Worm (Caenorhabditis elegans) whole organism, mixed stage, embryonic: ENCODE data around the gene F45E1.2.

Experiments
- bed-3 ChIP-seq: fragments of 200-800 bp; sonication (Bioruptor generic); optimal IDR thresholded peaks from 3 replicates; lab custom pipeline; 2018; ENCODE audit warnings: mild to moderate bottlenecking, missing genetic modification characterization, moderate library complexity, missing compliant biosample characterization
- blmp-1 ChIP-seq: fragments of 150-350 bp; optimal IDR thresholded peaks from 2 replicates; lab custom pipeline; 2014; ENCODE audit warnings: missing biosample characterization, missing genetic modification characterization
- ceh-39 ChIP-seq: fragments of 150-350 bp; optimal IDR thresholded peaks from 2 replicates; lab custom pipeline; 2014; ENCODE audit warnings: missing biosample characterization, missing genetic modification characterization
- ceh-43 ChIP-seq: fragments of 200-800 bp; sonication (Bioruptor generic); optimal IDR thresholded peaks from 2 replicates; lab custom pipeline; 2018; ENCODE audit warnings: mild to moderate bottlenecking, missing genetic modification characterization, moderate library complexity, missing compliant biosample characterization
- ceh-83 ChIP-seq: fragments of 200-800 bp; sonication (Bioruptor generic); optimal IDR thresholded peaks from 2 replicates; lab custom pipeline; 2018; ENCODE audit warnings: mild to moderate bottlenecking, missing genetic modification characterization, missing compliant biosample characterization
- cnd-1 ChIP-seq: fragments of 200-800 bp; sonication (Bioruptor generic); optimal IDR thresholded peaks from 2 replicates; lab custom pipeline; 2018; ENCODE audit warnings: mild to moderate bottlenecking, missing genetic modification characterization, missing compliant biosample characterization
- drap-1 ChIP-seq: fragments of 200-800 bp; sonication (Bioruptor generic); optimal IDR thresholded peaks from 3 replicates; lab custom pipeline; 2018; ENCODE audit warnings: mild to moderate bottlenecking, missing genetic modification characterization, missing compliant biosample characterization
- elt-1 ChIP-seq: sonication (generic microtip); optimal IDR thresholded peaks from 2 replicates; lab custom pipeline; 2017; ENCODE audit warnings: missing genetic modification characterization, mild to moderate bottlenecking, missing compliant biosample characterization, antibody characterized with exemption, moderate library complexity, borderline replicate concordance; ENCODE audit not compliant: insufficient read depth
- elt-3 ChIP-seq: fragments of 150-350 bp; optimal IDR thresholded peaks from 2 replicates; lab custom pipeline; 2014; ENCODE audit warnings: missing biosample characterization, missing genetic modification characterization
- flh-1 ChIP-seq: fragments of 200-800 bp; sonication (Bioruptor generic); optimal IDR thresholded peaks from 2 replicates; lab custom pipeline; 2018; ENCODE audit warnings: mild to moderate bottlenecking, missing genetic modification characterization, moderate library complexity, missing compliant biosample characterization
- ham-2 ChIP-seq: fragments of 200-800 bp; sonication (Bioruptor generic); optimal IDR thresholded peaks from 2 replicates; lab custom pipeline; 2018; ENCODE audit warnings: mild to moderate bottlenecking, missing genetic modification characterization, missing compliant biosample characterization
- hlh-1 ChIP-seq: fragments of 150-350 bp; optimal IDR thresholded peaks from 2 replicates; lab custom pipeline; 2014; ENCODE audit warnings: missing biosample characterization, missing genetic modification reagents, missing genetic modification characterization
- lin-13 ChIP-seq: fragments of 150-350 bp; optimal IDR thresholded peaks from 2 replicates; lab custom pipeline; 2014; ENCODE audit warnings: missing biosample characterization, missing genetic modification characterization
- lin-32 ChIP-seq: fragments of 200-800 bp; sonication (Bioruptor generic); optimal IDR thresholded peaks from 2 replicates; lab custom pipeline; 2018; ENCODE audit warnings: mild to moderate bottlenecking, missing genetic modification characterization, missing compliant biosample characterization
- lsy-2 ChIP-seq: fragments of 150-350 bp; optimal IDR thresholded peaks from 2 replicates; lab custom pipeline; 2014; ENCODE audit warnings: missing biosample characterization, missing genetic modification characterization
- mab-5 ChIP-seq: fragments of 150-350 bp; optimal IDR thresholded peaks from 2 replicates; lab custom pipeline; 2014; ENCODE audit warnings: missing biosample characterization, missing genetic modification characterization
- mep-1 ChIP-seq: fragments of 150-350 bp; optimal IDR thresholded peaks from 2 replicates; lab custom pipeline; 2017; ENCODE audit warnings: missing biosample characterization, missing genetic modification reagents, missing genetic modification characterization, inconsistent platforms
- nhr-12 ChIP-seq: fragments of 150-350 bp; optimal IDR thresholded peaks from 2 replicates; lab custom pipeline; 2014; ENCODE audit warnings: missing biosample characterization, missing genetic modification characterization
- nhr-2 ChIP-seq: fragments of 150-350 bp; optimal IDR thresholded peaks from 2 replicates; lab custom pipeline; 2014; ENCODE audit warnings: missing biosample characterization, missing genetic modification characterization
- nhr-237 ChIP-seq: fragments of 150-350 bp; optimal IDR thresholded peaks from 2 replicates; lab custom pipeline; 2014; ENCODE audit warnings: missing biosample characterization, missing genetic modification characterization
- nhr-28 ChIP-seq: fragments of 150-350 bp; optimal IDR thresholded peaks from 2 replicates; lab custom pipeline; 2014; ENCODE audit warnings: missing biosample characterization, missing genetic modification characterization
- nhr-76 ChIP-seq: sonication (generic microtip); optimal IDR thresholded peaks from 2 replicates; lab custom pipeline; 2017; ENCODE audit warnings: missing biosample characterization, missing genetic modification characterization
- pha-4 ChIP-seq: fragments of 150-350 bp; optimal IDR thresholded peaks from 2 replicates; lab custom pipeline; 2018; ENCODE audit warnings: missing biosample characterization, missing genetic modification reagents, missing genetic modification characterization
- sem-2 ChIP-seq: fragments of 200-800 bp; sonication (Bioruptor generic); optimal IDR thresholded peaks from 2 replicates; lab custom pipeline; 2018; ENCODE audit warnings: mild to moderate bottlenecking, missing genetic modification characterization, missing compliant biosample characterization
- snpc-4 ChIP-seq: fragments of 150-350 bp; optimal IDR thresholded peaks from 2 replicates; lab custom pipeline; 2014; ENCODE audit warnings: missing biosample characterization, missing genetic modification characterization
- sptf-1 ChIP-seq: sonication (generic microtip); optimal IDR thresholded peaks from 2 replicates; lab custom pipeline; 2017; ENCODE audit warnings: mild to moderate bottlenecking, missing genetic modification characterization, moderate library complexity, missing compliant biosample characterization
- tbx-8 ChIP-seq: fragments of 200-800 bp; sonication (Bioruptor generic); optimal IDR thresholded peaks from 2 replicates; lab custom pipeline; 2018; ENCODE audit warnings: mild to moderate bottlenecking, missing genetic modification characterization, moderate library complexity, missing compliant biosample characterization
- unc-120 ChIP-seq: sonication (generic microtip); optimal IDR thresholded peaks from 2 replicates; lab custom pipeline; 2017; ENCODE audit warnings: missing genetic modification characterization, missing compliant biosample characterization; ENCODE audit not compliant: poor library complexity, severe bottlenecking
- unc-39 ChIP-seq: fragments of 150-350 bp; optimal IDR thresholded peaks from 2 replicates; lab custom pipeline; 2014; ENCODE audit warnings: missing biosample characterization, missing genetic modification characterization
- unc-62 ChIP-seq: fragments of 150-350 bp; optimal IDR thresholded peaks from 2 replicates; lab custom pipeline; 2014; ENCODE audit warnings: missing biosample characterization, missing genetic modification reagents, missing genetic modification characterization
- zip-8 ChIP-seq: fragments of 150-350 bp; optimal IDR thresholded peaks from 2 replicates; lab custom pipeline; 2014; ENCODE audit warnings: missing biosample characterization, missing genetic modification characterization
- ztf-11 ChIP-seq: fragments of 150-350 bp; optimal IDR thresholded peaks from 2 replicates; lab custom pipeline; 2014; ENCODE audit warnings: missing biosample characterization, missing genetic modification characterization

F45E1.2 gene

ce11 chrX:7982047-7982446 is 21.5 kb upstream of the F45E1.2 start, which contains the start of gene his-71:
TSS of gene his-71 (minus strand) at chrX:7982070.
- no peak for TF ChIP-seq lsy-2
- TF ChIP-seq pha-4 (tag; lab: Kevin White, UChicago): no peak
- TF ChIP-seq sptf-1 (tag; lab: Kevin White, UChicago): no peak
- no peak for TF ChIP-seq nhr-76 (tag; lab: Kevin White, UChicago)
- no peak for TF ChIP-seq tbx-8 (GFP tag; lab: Kevin White, UChicago)
- no peak for TF ChIP-seq sem-2 (GFP tag; lab: Kevin White, UChicago)
- no peak for TF ChIP-seq drap-1 (GFP tag; lab: Kevin White, UChicago)
- TF ChIP-seq elt-1 (tag; lab: Kevin White, UChicago): no peak
- TF ChIP-seq ztf-11: no peak

- TF ChIP-seq flh-1 (GFP tag; lab: Kevin White, UChicago) (no peak), elt-1 (tag; lab: Kevin White, UChicago) (no peak), snpc-4 (tag; lab: Kevin White, UChicago) (no peak), hlh-1 (tag; lab: Kevin White, UChicago) (no peak), unc-62 (GFP tag; lab: Kevin White, UChicago) (no peak), elt-3 (no peak), sptf-1 (tag; lab: Kevin White, UChicago) (no peak), cnd-1 (tag; lab: Kevin White, UChicago) (no peak), nhr-12 (no peak), lin-32 (GFP tag; lab: Kevin White, UChicago) (no peak), ceh-83 (GFP tag; lab: Kevin White, UChicago) (no peak), tbx-8 (GFP tag; lab: Kevin White, UChicago) (no peak), nhr-2 (tag; lab: Kevin White, UChicago) (no peak), ztf-11 (no peak)
These were observed 18.8 kb upstream of the F45E1.2 start for ce11 chrX:7984742-7985141.

ce11 chrX:7985495-7986029 is 18.0 kb upstream of the F45E1.2 start, which contains the start of gene F45E1.4:
TSS of gene F45E1.4 (plus strand) at chrX:7985979.
- no peak for TF ChIP-seq hlh-1 (tag; lab: Kevin White, UChicago)
- TF ChIP-seq snpc-4 (tag; lab: Kevin White, UChicago): no peak
- no peak for TF ChIP-seq nhr-237 (tag; lab: Kevin White, UChicago)
- no peak for TF ChIP-seq elt-1 (tag; lab: Kevin White, UChicago)
- TF ChIP-seq ceh-83 (GFP tag; lab: Kevin White, UChicago): no peak
- no peak for TF ChIP-seq unc-120
- TF ChIP-seq tbx-8 (GFP tag; lab: Kevin White, UChicago): no peak
- TF ChIP-seq cnd-1 (tag; lab: Kevin White, UChicago): no peak
- TF ChIP-seq ham-2 (GFP tag; lab: Kevin White, UChicago): no peak
- TF ChIP-seq unc-62 (GFP tag; lab: Kevin White, UChicago): no peak
- TF ChIP-seq ceh-39: no peak
- no peak for TF ChIP-seq nhr-76 (tag; lab: Kevin White, UChicago)
- TF ChIP-seq lin-13 (tag; lab: Kevin White, UChicago): no peak
- TF ChIP-seq sptf-1 (tag; lab: Kevin White, UChicago): no peak
- TF ChIP-seq lsy-2: no peak
- no peak for TF ChIP-seq lin-32 (GFP tag; lab: Kevin White, UChicago)

ce11 chrX:7986892-7987291 is 16.6 kb upstream of the F45E1.2 start:
- TF ChIP-seq mep-1 (tag; lab: Kevin White, UChicago): no peak
- TF ChIP-seq sptf-1 (tag; lab: Kevin White, UChicago): no peak
- no peak for TF ChIP-seq sem-2 (GFP tag; lab: Kevin White, UChicago)
- no peak for TF ChIP-seq tbx-8 (GFP tag; lab: Kevin White, UChicago)
- no peak for TF ChIP-seq bed-3 (GFP tag; lab: Kevin White, UChicago)
- TF ChIP-seq lsy-2: no peak
- TF ChIP-seq unc-62 (GFP tag; lab: Kevin White, UChicago): no peak
- TF ChIP-seq mab-5 (tag; lab: Kevin White, UChicago): no peak
- no peak for TF ChIP-seq ceh-43 (GFP tag; lab: Kevin White, UChicago)
- TF ChIP-seq lin-32 (GFP tag; lab: Kevin White, UChicago): no peak
- TF ChIP-seq unc-39 (tag; lab: Kevin White, UChicago): no peak
- TF ChIP-seq elt-3: no peak
- no peak for TF ChIP-seq pha-4 (tag; lab: Kevin White, UChicago)
- no peak for TF ChIP-seq nhr-237 (tag; lab: Kevin White, UChicago)
- TF ChIP-seq zip-8 (tag; lab: Kevin White, UChicago): no peak
- no peak for TF ChIP-seq nhr-28 (tag; lab: Kevin White, UChicago)
- no peak for TF ChIP-seq blmp-1 (tag; lab: Kevin White, UChicago)
- no peak for TF ChIP-seq hlh-1 (tag; lab: Kevin White, UChicago)
- no peak for TF ChIP-seq elt-1 (tag; lab: Kevin White, UChicago)
- TF ChIP-seq nhr-12: no peak
